Fruit fly (Drosophila melanogaster): ENCODE measurements around the gene CG9921.

Gene CG9921

DNA sequence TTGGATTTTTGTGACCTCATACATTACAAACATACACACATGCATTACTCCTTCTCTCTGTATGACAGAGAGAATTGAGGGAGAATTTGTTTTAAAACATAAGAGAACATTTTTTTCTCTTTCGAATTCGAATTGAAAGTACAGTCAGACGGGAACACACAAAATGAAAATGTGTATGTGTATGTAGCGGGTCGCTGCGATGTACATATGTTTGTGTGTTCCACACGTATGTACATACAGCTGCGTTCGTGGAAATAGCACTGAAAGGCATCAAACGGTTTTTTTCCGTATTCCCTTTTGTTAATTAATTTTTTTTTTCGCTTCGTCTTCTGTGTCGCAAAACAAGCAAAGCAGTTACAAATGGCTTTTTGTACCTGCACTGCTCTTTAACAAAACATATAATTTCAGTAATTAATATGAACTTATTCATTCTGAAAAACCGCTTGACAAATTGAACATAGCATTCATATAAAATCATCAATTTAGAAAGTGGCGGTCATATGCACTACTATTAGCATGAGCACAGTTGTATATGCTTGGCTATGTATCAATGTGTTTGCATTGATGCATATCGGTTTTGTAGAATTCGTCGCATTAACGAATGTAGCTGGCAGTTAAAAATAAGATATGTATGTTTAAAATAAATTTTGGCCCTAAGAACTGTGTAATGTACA lies 648 bp downstream of the CG9921 start (continued):
- peak; percentile 93 for TF ChIP-seq Spps (tag; optimal IDR thresholded peaks at IDR 0.05)
- peak; percentile 96 for TF ChIP-seq Ssrp (tag; optimal IDR thresholded peaks at IDR 0.05)
- TF ChIP-seq Fer3 (tag; optimal IDR thresholded peaks at IDR 0.05): peak; percentile 96
- TF ChIP-seq CHES-1-like (GFP tag; optimal IDR thresholded peaks at IDR 0.05): peak; percentile 95
- TF ChIP-seq B-H2 (GFP tag; optimal IDR thresholded peaks at IDR 0.05): peak; percentile 94
- TF ChIP-seq CG33557 (GFP tag; optimal IDR thresholded peaks at IDR 0.05): peak; percentile 96
- peak; percentile 63; the same call in 1 of the 2 replicates for TF ChIP-seq CG5953 (GFP tag; IDR thresholded peaks at IDR 0.05)
- TF ChIP-seq al (GFP tag; IDR thresholded peaks at IDR 0.05): peak; percentile 90
- TF ChIP-seq CG15601 (tag; optimal IDR thresholded peaks at IDR 0.05): peak; percentile 95
- TF ChIP-seq danr (GFP tag; IDR thresholded peaks at IDR 0.05): peak; percentile 90
- TF ChIP-seq Ada2b (GFP tag; IDR thresholded peaks at IDR 0.05): peak; percentile 88
- no peak for TF ChIP-seq cad (GFP tag; optimal IDR thresholded peaks at IDR 0.05)
- peak; percentile 98 for TF ChIP-seq CG13296 (GFP tag; optimal IDR thresholded peaks at IDR 0.05)
- TF ChIP-seq pita (GFP tag; optimal IDR thresholded peaks at IDR 0.05): no peak
- peak; percentile 96 for TF ChIP-seq Side (GFP tag; optimal IDR thresholded peaks at IDR 0.05)
- peak; percentile 96 for TF ChIP-seq HHEX (GFP tag; optimal IDR thresholded peaks at IDR 0.05)
- peak; percentile 95 for TF ChIP-seq D19A (tag; optimal IDR thresholded peaks at IDR 0.05)
- TF ChIP-seq row (GFP tag; IDR thresholded peaks at IDR 0.05): peak; percentile 95
- TF ChIP-seq CG15696 (tag; optimal IDR thresholded peaks at IDR 0.05): peak; percentile 93
- peak; percentile 81 for TF ChIP-seq CG17802 (tag; optimal IDR thresholded peaks at IDR 0.05)
- TF ChIP-seq CG12744 (GFP tag; optimal IDR thresholded peaks at IDR 0.05): peak; percentile 91
- TF ChIP-seq zfh1 (GFP tag; IDR thresholded peaks at IDR 0.05): peak; percentile 92
- TF ChIP-seq lmd (GFP tag; IDR thresholded peaks at IDR 0.05): peak; percentile 95
- peak; percentile 88 for TF ChIP-seq CG9932 (GFP tag; IDR thresholded peaks at IDR 0.05)
- TF ChIP-seq Abd-B (GFP tag; optimal IDR thresholded peaks at IDR 0.05): peak; percentile 93
- peak; percentile 81 for TF ChIP-seq CG10959 (GFP tag; IDR thresholded peaks at IDR 0.05)
- peak; percentile 84 for TF ChIP-seq CG6272 (GFP tag; IDR thresholded peaks at IDR 0.05)
- peak; percentile 94 for TF ChIP-seq CG11398 (GFP tag; optimal IDR thresholded peaks at IDR 0.05)
- TF ChIP-seq Dip2 (GFP tag; IDR thresholded peaks at IDR 0.05): no peak; the same call in 1 of the 2 replicates
- TF ChIP-seq bab2 (GFP tag; optimal IDR thresholded peaks at IDR 0.05): peak; percentile 95
- peak; percentile 91 for TF ChIP-seq CG8281 (tag; optimal IDR thresholded peaks at IDR 0.05)
- TF ChIP-seq CG10209 (GFP tag; optimal IDR thresholded peaks at IDR 0.05): peak; percentile 97
- peak; percentile 80 for TF ChIP-seq ssp (GFP tag; IDR thresholded peaks at IDR 0.05)
- TF ChIP-seq CG2678 (tag; optimal IDR thresholded peaks at IDR 0.05): peak; percentile 99
- TF ChIP-seq fd3F (GFP tag; optimal IDR thresholded peaks at IDR 0.05): peak; percentile 94
- TF ChIP-seq Bgb (GFP tag; IDR thresholded peaks at IDR 0.05; ENCODE audit: partially characterized antibody): no peak
- TF ChIP-seq sisA (GFP tag; IDR thresholded peaks at IDR 0.05): peak; percentile 91
- TF ChIP-seq grn (GFP tag; optimal IDR thresholded peaks at IDR 0.05): peak; percentile 91
- TF ChIP-seq CG16863 (GFP tag; optimal IDR thresholded peaks at IDR 0.05): peak; percentile 96
- peak; percentile 93 for TF ChIP-seq CG17568 (GFP tag; optimal IDR thresholded peaks at IDR 0.05)
- TF ChIP-seq mirr (GFP tag; optimal IDR thresholded peaks at IDR 0.05): peak; percentile 96
- TF ChIP-seq CG5245 (GFP tag; optimal IDR thresholded peaks at IDR 0.05): peak; percentile 83
- peak; percentile 81 for TF ChIP-seq Taf1 (GFP tag; IDR thresholded peaks at IDR 0.05)
- TF ChIP-seq eve (GFP tag; optimal IDR thresholded peaks at IDR 0.05): no peak
- TF ChIP-seq CrebB (tag; optimal IDR thresholded peaks at IDR 0.05): peak; percentile 94
- peak; percentile 98 for TF ChIP-seq CG7839 (tag; optimal IDR thresholded peaks at IDR 0.05)
- TF ChIP-seq CG4730 (GFP tag; IDR thresholded peaks at IDR 0.05): peak; percentile 82
- peak; percentile 63 for TF ChIP-seq CG17612 (GFP tag; IDR thresholded peaks at IDR 0.05)
- TF ChIP-seq ken (GFP tag; IDR thresholded peaks at IDR 0.05): peak; percentile 89
- peak; percentile 69 for TF ChIP-seq Sry-β (GFP tag; optimal IDR thresholded peaks at IDR 0.05)
